Fruit fly (Drosophila melanogaster) whole organism, prepupa: ENCODE data around the gene CG14418.

ENCODE experiments used
- Blimp-1 ChIP-seq: fragments of 200-800 bp; sonication (Bioruptor generic); optimal IDR thresholded peaks from 3 replicates; lab custom pipeline; 2017; ENCODE audit warnings: missing biosample characterization, missing genetic modification characterization, mild to moderate bottlenecking, moderate library complexity, missing genetic modification reagents
- CG10631 ChIP-seq: fragments of 200-800 bp; sonication (Bioruptor generic); optimal IDR thresholded peaks from 2 replicates; lab custom pipeline; 2016; ENCODE audit warnings: missing biosample characterization, missing genetic modification characterization
- CG11762 ChIP-seq: fragments of 200-800 bp; sonication (Bioruptor generic); optimal IDR thresholded peaks from 3 replicates; lab custom pipeline; 2016; ENCODE audit warnings: missing biosample characterization, missing genetic modification characterization; ENCODE audit not compliant: insufficient read depth
- CG11902 ChIP-seq: fragments of 200-800 bp; sonication (Bioruptor generic); optimal IDR thresholded peaks from 3 replicates; lab custom pipeline; 2016; ENCODE audit warnings: missing biosample characterization, missing genetic modification characterization
- CG16779 ChIP-seq: fragments of 200-800 bp; sonication (Bioruptor generic); optimal IDR thresholded peaks from 3 replicates; lab custom pipeline; 2017; ENCODE audit warnings: missing biosample characterization, mild to moderate bottlenecking, missing genetic modification characterization
- CG3032 ChIP-seq: fragments of 200-800 bp; optimal IDR thresholded peaks from 2 replicates; lab custom pipeline; 2019; ENCODE audit warnings: missing biosample characterization, mild to moderate bottlenecking, missing genetic modification characterization, moderate library complexity
- CG31627 ChIP-seq: fragments of 200-800 bp; sonication (Bioruptor generic); optimal IDR thresholded peaks from 3 replicates; lab custom pipeline; 2016; ENCODE audit warnings: missing biosample characterization, missing genetic modification characterization
- CG32006 ChIP-seq: fragments of 200-800 bp; sonication (Bioruptor generic); optimal IDR thresholded peaks from 3 replicates; lab custom pipeline; 2017; ENCODE audit warnings: missing biosample characterization, mild to moderate bottlenecking, missing genetic modification characterization
- CG3919 ChIP-seq: fragments of 200-800 bp; sonication (Bioruptor generic); optimal IDR thresholded peaks from 3 replicates; lab custom pipeline; 2016; ENCODE audit warnings: missing biosample characterization, missing genetic modification characterization
- CG6163 ChIP-seq: fragments of 200-800 bp; sonication (Bioruptor generic); IDR thresholded peaks from 3 replicates; pipeline ENCODE4 v1.3.6; 2022; ENCODE audit warnings: missing biosample characterization, missing genetic modification characterization
- CG6276 ChIP-seq: fragments of 200-800 bp; sonication (Bioruptor generic); optimal IDR thresholded peaks from 2 replicates; lab custom pipeline; 2017; ENCODE audit warnings: missing biosample characterization, mild to moderate bottlenecking, missing genetic modification characterization
- CG6792 ChIP-seq: fragments of 200-800 bp; sonication (Bioruptor generic); optimal IDR thresholded peaks from 3 replicates; lab custom pipeline; 2016; ENCODE audit warnings: missing biosample characterization, missing genetic modification characterization
- CG6808 ChIP-seq: fragments of 200-800 bp; sonication (Bioruptor generic); optimal IDR thresholded peaks from 3 replicates; lab custom pipeline; 2017; ENCODE audit warnings: missing biosample characterization, missing genetic modification characterization, mild to moderate bottlenecking, moderate library complexity, missing genetic modification reagents
- CG7368 ChIP-seq: fragments of 200-800 bp; sonication (Bioruptor generic); optimal IDR thresholded peaks from 3 replicates; lab custom pipeline; 2016; ENCODE audit warnings: missing biosample characterization, missing genetic modification characterization
- CG8632 ChIP-seq: fragments of 200-800 bp; sonication (Bioruptor generic); optimal IDR thresholded peaks from 3 replicates; lab custom pipeline; 2016; ENCODE audit warnings: missing biosample characterization, missing genetic modification characterization
- CG9139 ChIP-seq: fragments of 200-800 bp; sonication (Bioruptor generic); optimal IDR thresholded peaks from 3 replicates; lab custom pipeline; 2017; ENCODE audit warnings: missing biosample characterization, mild to moderate bottlenecking, missing genetic modification characterization
- Eip78C ChIP-seq: fragments of 200-800 bp; sonication (Bioruptor generic); peaks from one replicate; lab custom pipeline; 2016; ENCODE audit warnings: missing biosample characterization, missing genetic modification characterization
- Ets96B ChIP-seq: fragments of 200-800 bp; optimal IDR thresholded peaks from 2 replicates; lab custom pipeline; 2019; ENCODE audit warnings: missing biosample characterization, mild to moderate bottlenecking, missing genetic modification characterization, moderate library complexity
- Gug ChIP-seq: fragments of 200-800 bp; sonication (Bioruptor generic); IDR thresholded peaks from 2 replicates; pipeline ENCODE4 v1.3.6; 2022; ENCODE audit warnings: missing biosample characterization, missing genetic modification characterization
- Hr39 ChIP-seq: fragments of 200-800 bp; sonication (Bioruptor generic); optimal IDR thresholded peaks from 2 replicates; lab custom pipeline; 2016; ENCODE audit warnings: missing biosample characterization, missing genetic modification characterization
- Lpt ChIP-seq: fragments of 200-800 bp; sonication (Bioruptor generic); optimal IDR thresholded peaks from 3 replicates; lab custom pipeline; 2016; ENCODE audit warnings: missing biosample characterization, missing genetic modification characterization
- Met ChIP-seq: fragments of 200-800 bp; sonication (Bioruptor generic); optimal IDR thresholded peaks from 3 replicates; lab custom pipeline; 2016; ENCODE audit warnings: missing biosample characterization, missing genetic modification characterization
- Smox ChIP-seq: fragments of 200-800 bp; sonication (Bioruptor generic); optimal IDR thresholded peaks from 3 replicates; lab custom pipeline; 2016; ENCODE audit warnings: missing biosample characterization, missing genetic modification characterization
- Sox14 ChIP-seq: fragments of 200-800 bp; sonication (Bioruptor generic); optimal IDR thresholded peaks from 3 replicates; lab custom pipeline; 2016; ENCODE audit warnings: missing biosample characterization, missing genetic modification characterization
- Sox15 ChIP-seq: fragments of 200-800 bp; sonication (Bioruptor generic); optimal IDR thresholded peaks from 3 replicates; lab custom pipeline; 2016; ENCODE audit warnings: missing biosample characterization, missing genetic modification characterization
- achi ChIP-seq: fragments of 200-800 bp; sonication (Bioruptor generic); optimal IDR thresholded peaks from 3 replicates; lab custom pipeline; 2016; ENCODE audit warnings: missing biosample characterization, missing genetic modification characterization
- acj6 ChIP-seq: fragments of 200-800 bp; sonication (Bioruptor generic); optimal IDR thresholded peaks from 3 replicates; lab custom pipeline; 2016; ENCODE audit warnings: missing biosample characterization, missing genetic modification characterization
- cyc ChIP-seq: fragments of 200-800 bp; sonication (Bioruptor generic); optimal IDR thresholded peaks from 3 replicates; lab custom pipeline; 2016; ENCODE audit warnings: missing biosample characterization, missing genetic modification characterization
- dac ChIP-seq: fragments of 200-800 bp; sonication (Bioruptor generic); optimal IDR thresholded peaks from 2 replicates; lab custom pipeline; 2017; ENCODE audit warnings: missing biosample characterization, mild to moderate bottlenecking, missing genetic modification characterization
- dsx ChIP-seq: fragments of 200-800 bp; optimal IDR thresholded peaks from 3 replicates; lab custom pipeline; 2019; ENCODE audit warnings: missing biosample characterization, mild to moderate bottlenecking, missing genetic modification characterization, moderate library complexity; ENCODE audit not compliant: poor library complexity, severe bottlenecking
- eg ChIP-seq: fragments of 200-800 bp; sonication (Bioruptor generic); IDR thresholded peaks from 3 replicates; pipeline ENCODE4 v1.3.6; 2022; ENCODE audit warnings: missing biosample characterization, missing genetic modification characterization
- esn ChIP-seq: fragments of 200-800 bp; sonication (Bioruptor generic); optimal IDR thresholded peaks from 2 replicates; lab custom pipeline; 2016; ENCODE audit warnings: missing biosample characterization, mild to moderate bottlenecking, missing genetic modification characterization, moderate library complexity
- fd59A ChIP-seq: fragments of 200-800 bp; sonication (Bioruptor generic); optimal IDR thresholded peaks from 2 replicates; lab custom pipeline; 2017; ENCODE audit warnings: missing biosample characterization, mild to moderate bottlenecking, missing genetic modification characterization, missing genetic modification reagents
- fkh ChIP-seq: fragments of 200-800 bp; sonication (Bioruptor generic); optimal IDR thresholded peaks from 3 replicates; lab custom pipeline; 2017; ENCODE audit warnings: missing biosample characterization, mild to moderate bottlenecking, missing genetic modification characterization, moderate library complexity
- lz ChIP-seq: fragments of 200-800 bp; sonication (Bioruptor generic); optimal IDR thresholded peaks from 3 replicates; lab custom pipeline; 2016; ENCODE audit warnings: missing biosample characterization, missing genetic modification characterization
- net ChIP-seq: fragments of 200-800 bp; sonication (Bioruptor generic); optimal IDR thresholded peaks from 3 replicates; lab custom pipeline; 2016; ENCODE audit warnings: missing biosample characterization, missing genetic modification characterization
- spab ChIP-seq: fragments of 200-800 bp; sonication (Bioruptor generic); optimal IDR thresholded peaks from 2 replicates; lab custom pipeline; 2017; ENCODE audit warnings: missing biosample characterization, mild to moderate bottlenecking, missing genetic modification characterization, missing genetic modification reagents
- svp ChIP-seq: fragments of 200-800 bp; sonication (Bioruptor generic); peaks from one replicate; lab custom pipeline; 2016; ENCODE audit warnings: missing biosample characterization, missing genetic modification characterization
- topi ChIP-seq: fragments of 200-800 bp; sonication (Bioruptor generic); optimal IDR thresholded peaks from 3 replicates; lab custom pipeline; 2016; ENCODE audit warnings: missing biosample characterization, missing genetic modification characterization
- vri ChIP-seq: fragments of 200-800 bp; sonication (Bioruptor generic); optimal IDR thresholded peaks from 3 replicates; lab custom pipeline; 2016; ENCODE audit warnings: missing biosample characterization, mild to moderate bottlenecking, missing genetic modification characterization

The CG14418 gene

DNA sequence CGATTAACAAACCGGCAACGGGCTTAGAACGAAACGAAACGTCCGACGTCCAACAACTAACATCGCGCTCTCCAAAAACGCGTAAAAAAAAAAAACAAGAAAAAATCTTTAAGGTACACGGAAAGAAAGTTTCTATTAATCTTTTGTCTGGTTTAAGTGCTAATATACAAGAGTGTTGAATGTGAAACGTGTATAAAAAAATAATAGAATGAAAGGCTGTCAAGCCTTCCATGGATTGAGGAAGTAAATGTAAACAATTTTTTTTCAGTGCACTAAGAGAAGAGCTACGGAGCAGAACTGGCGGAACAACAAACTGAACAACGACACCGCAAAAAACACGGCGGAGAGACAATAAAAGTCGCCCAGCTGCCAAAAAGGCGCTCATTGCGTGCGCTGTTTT is 36.3 kb upstream of the CG14418 start, which contains the start of gene CG3588 (continued):
- no peak for TF ChIP-seq CG16779 (tag; lab: Kevin White, UChicago)
- TF ChIP-seq CG6276 (GFP tag; lab: Kevin White, UChicago): no peak
- TF ChIP-seq acj6 (GFP tag; lab: Kevin White, UChicago): no peak
- TF ChIP-seq Smox (GFP tag; lab: Kevin White, UChicago): no peak
- no peak for TF ChIP-seq CG8632
- no peak for TF ChIP-seq Gug (GFP tag; lab: Robert Waterston, UW)
- TF ChIP-seq vri: peak; percentile 4
- TF ChIP-seq Blimp-1 (GFP tag; lab: Kevin White, UChicago): no peak
- TF ChIP-seq net (GFP tag; lab: Kevin White, UChicago): no peak
- no peak for TF ChIP-seq CG10631
- TF ChIP-seq Hr39 (GFP tag; lab: Kevin White, UChicago): peak; percentile 40
- TF ChIP-seq topi: peak; percentile 40
- TF ChIP-seq achi: no peak
- no peak for TF ChIP-seq CG7368 (GFP tag; lab: Kevin White, UChicago)
- TF ChIP-seq CG3032: no peak
- peak; percentile 3 for TF ChIP-seq CG11902 (GFP tag; lab: Kevin White, UChicago)
- peak; percentile 36 for TF ChIP-seq CG31627 (GFP tag; lab: Kevin White, UChicago)

DNA sequence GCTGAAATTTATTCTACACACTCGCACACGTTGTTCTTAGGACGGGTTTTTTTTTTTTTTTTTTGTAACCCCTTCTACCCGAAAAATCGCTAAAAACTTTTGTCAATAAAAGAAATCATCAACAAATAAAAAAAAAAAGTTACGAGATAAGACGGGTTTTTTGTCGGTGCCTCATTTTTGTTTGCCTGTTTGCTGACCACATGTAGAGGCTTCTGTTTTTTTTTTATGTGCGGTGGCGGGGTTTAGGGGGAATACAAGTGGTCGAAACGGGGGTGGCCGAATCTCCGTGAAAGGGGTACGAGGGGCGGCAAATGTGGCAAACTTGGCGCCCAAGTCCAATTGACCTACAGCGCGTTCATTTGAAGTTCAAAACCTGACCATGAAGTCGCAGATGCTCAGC is 35.1 kb upstream of the CG14418 start:
- TF ChIP-seq vri (peak; percentile 6), fkh (GFP tag; lab: Kevin White, UChicago) (peak; percentile 64), eg (GFP tag; lab: Robert Waterston, UW) (no peak)

DNA sequence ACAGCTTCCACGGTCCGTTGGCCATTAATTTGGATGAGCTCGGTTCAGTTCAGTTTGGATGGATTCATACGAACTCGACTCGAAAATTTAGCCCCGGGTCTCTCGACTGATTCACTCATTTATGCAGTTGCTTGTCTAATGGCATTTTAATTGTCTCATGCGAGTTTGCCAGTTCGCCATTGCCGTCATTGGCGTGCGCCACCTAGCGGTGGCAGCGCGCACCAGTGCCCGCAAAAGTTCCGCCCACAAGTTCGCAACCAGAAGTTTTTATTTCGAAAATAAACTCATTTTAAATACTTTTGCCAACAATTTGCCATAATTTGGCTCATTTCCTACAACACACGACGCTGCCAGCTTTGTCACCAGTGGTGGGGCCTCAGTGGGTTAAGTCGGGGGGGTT is 31.6 kb upstream of the CG14418 start:
- TF ChIP-seq cyc (GFP tag; lab: Kevin White, UChicago): no peak

DNA sequence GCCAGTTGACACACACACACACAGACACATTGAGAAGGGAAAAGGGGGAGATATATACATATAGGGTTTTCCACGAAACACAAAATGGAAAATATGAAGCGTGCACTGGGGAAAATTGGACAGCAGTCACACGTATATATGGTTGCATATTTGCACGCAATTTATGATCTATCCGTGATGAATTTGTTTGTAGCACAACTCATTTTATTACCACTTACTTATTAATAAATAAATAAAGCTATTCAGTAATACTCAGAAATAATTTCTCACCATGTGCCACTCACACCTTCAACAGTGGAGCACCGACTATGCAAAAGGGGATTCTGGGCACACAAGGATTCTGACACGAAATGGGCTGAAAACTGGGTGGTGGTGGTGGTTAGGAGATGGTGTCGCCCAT is 30.6 kb upstream of the CG14418 start:
- TF ChIP-seq Eip78C (GFP tag; lab: Kevin White, UChicago): peak; percentile 19
- TF ChIP-seq spab (GFP tag; lab: Kevin White, UChicago): no peak
- TF ChIP-seq Lpt (GFP tag; lab: Kevin White, UChicago): no peak
- peak; percentile 17 for TF ChIP-seq Ets96B (tag; lab: Kevin White, UChicago)
- TF ChIP-seq CG3032: peak; percentile 1

DNA sequence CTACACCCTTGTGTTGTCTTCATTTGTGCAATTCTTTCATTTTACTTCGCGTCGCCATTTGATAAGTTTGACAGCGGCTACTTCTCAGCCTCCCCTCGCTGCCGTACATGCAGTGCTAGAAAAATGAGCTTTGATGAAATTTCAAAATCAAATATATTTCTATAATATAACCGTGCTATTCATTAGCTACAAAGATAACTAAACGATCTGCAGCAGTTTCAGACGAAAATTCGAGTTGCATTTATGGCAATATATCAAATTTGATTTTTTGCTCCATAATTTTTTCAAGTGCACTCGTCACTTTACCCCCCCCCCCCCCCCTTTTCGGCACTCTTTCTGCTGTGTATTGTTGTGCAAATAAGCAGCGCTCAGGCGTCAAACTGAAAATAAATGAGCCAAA is 29.1 kb upstream of the CG14418 start:
- peak; percentile 36 for TF ChIP-seq Eip78C (GFP tag; lab: Kevin White, UChicago)
- no peak for TF ChIP-seq Met (GFP tag; lab: Kevin White, UChicago)
- no peak for TF ChIP-seq Hr39 (GFP tag; lab: Kevin White, UChicago)
- peak; percentile 42 for TF ChIP-seq svp (GFP tag; lab: Kevin White, UChicago)
- no peak for TF ChIP-seq acj6 (GFP tag; lab: Kevin White, UChicago)

DNA sequence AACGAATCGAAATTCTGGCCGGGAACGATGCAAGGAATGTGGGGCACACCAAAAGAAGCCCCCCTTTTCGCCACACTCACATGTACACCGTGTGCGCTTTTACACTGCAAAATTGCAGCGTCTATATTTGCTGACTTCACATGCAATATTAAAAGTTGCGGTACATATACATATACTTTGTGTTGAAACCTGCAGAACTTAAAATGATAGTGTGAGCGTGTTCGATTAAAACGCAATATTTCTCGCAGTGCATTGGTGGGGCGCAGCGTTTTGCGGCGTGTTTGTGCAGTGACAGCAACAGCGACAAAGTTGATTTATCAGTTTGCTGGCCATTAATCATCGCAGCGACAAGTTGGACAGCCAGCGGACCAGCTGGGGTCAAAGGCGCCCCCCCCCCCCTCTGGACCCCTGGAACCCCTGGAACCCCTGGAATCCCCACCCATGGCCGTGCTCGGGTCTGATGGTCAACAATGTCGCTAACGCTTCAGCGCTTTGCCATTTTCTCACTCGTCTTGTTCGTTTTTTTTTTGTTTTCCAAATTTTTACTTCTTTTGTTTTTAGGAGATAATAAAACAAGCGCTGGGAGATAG is 23.7 kb upstream of the CG14418 start:
- peak; percentile 49 for TF ChIP-seq topi
- no peak for TF ChIP-seq fd59A (GFP tag; lab: Kevin White, UChicago)
- TF ChIP-seq CG8632: no peak
- peak; percentile 3 for TF ChIP-seq achi
- peak; percentile 43 for TF ChIP-seq Met (GFP tag; lab: Kevin White, UChicago)
- peak; percentile 26 for TF ChIP-seq Smox (GFP tag; lab: Kevin White, UChicago)
- peak; percentile 55 for TF ChIP-seq Hr39 (GFP tag; lab: Kevin White, UChicago)
- TF ChIP-seq CG3032: no peak
- peak; percentile 45 for TF ChIP-seq cyc (GFP tag; lab: Kevin White, UChicago)
- TF ChIP-seq CG9139 (GFP tag; lab: Kevin White, UChicago): no peak
- TF ChIP-seq CG6163 (GFP tag; lab: Robert Waterston, UW): no peak
- peak; percentile 9 for TF ChIP-seq Sox14
- peak; percentile 74 for TF ChIP-seq svp (GFP tag; lab: Kevin White, UChicago)
- peak; percentile 10 for TF ChIP-seq CG6792 (GFP tag; lab: Kevin White, UChicago)
- no peak for TF ChIP-seq CG11762 (GFP tag; lab: Kevin White, UChicago)
- TF ChIP-seq CG6276 (GFP tag; lab: Kevin White, UChicago): no peak
- TF ChIP-seq Eip78C (GFP tag; lab: Kevin White, UChicago): peak; percentile 75
- TF ChIP-seq CG3919: peak; percentile 31
- no peak for TF ChIP-seq CG6808 (GFP tag; lab: Kevin White, UChicago)
- TF ChIP-seq Sox15: peak; percentile 24
- TF ChIP-seq Lpt (GFP tag; lab: Kevin White, UChicago): no peak
- peak; percentile 10 for TF ChIP-seq CG32006 (GFP tag; lab: Kevin White, UChicago)
- no peak for TF ChIP-seq dac (GFP tag; lab: Kevin White, UChicago)
- peak; percentile 36 for TF ChIP-seq esn (GFP tag; lab: Kevin White, UChicago)
- peak; percentile 14 for TF ChIP-seq Ets96B (tag; lab: Kevin White, UChicago)
- TF ChIP-seq dsx (GFP tag; lab: Kevin White, UChicago): no peak
- TF ChIP-seq lz: peak; percentile 33
